Worm (Caenorhabditis elegans): ENCODE data around the gene F42C5.4.

The F42C5.4 gene

ce11 chrIV:7287474-7287873, 4.5 kb downstream of the F42C5.4 start, which contains the start of gene F42C5.3:
Gene F42C5.3 (minus strand): TSS chrIV:7287574.
- TF ChIP-seq lin-13 (GFP tag; optimal IDR thresholded peaks at IDR 0.05) = no peak
- TF ChIP-seq elt-1 (tag; optimal IDR thresholded peaks at IDR 0.05) = no peak
- TF ChIP-seq nhr-21 (tag; optimal IDR thresholded peaks at IDR 0.05) = no peak
- TF ChIP-seq ceh-82 (tag; optimal IDR thresholded peaks at IDR 0.05) = no peak
- no peak for TF ChIP-seq mdl-1 (tag; optimal IDR thresholded peaks at IDR 0.05)
- TF ChIP-seq ZK546.5 (tag; optimal IDR thresholded peaks at IDR 0.05) = no peak
- no peak for TF ChIP-seq fos-1 (tag; optimal IDR thresholded peaks at IDR 0.05)
- no peak for TF ChIP-seq egl-27 (tag; optimal IDR thresholded peaks at IDR 0.05)
- no peak for TF ChIP-seq sma-9 (GFP tag; optimal IDR thresholded peaks at IDR 0.05)
- no peak for TF ChIP-seq sma-9 (tag; optimal IDR thresholded peaks at IDR 0.05)
- TF ChIP-seq nhr-10 (tag; optimal IDR thresholded peaks at IDR 0.05) = no peak
- TF ChIP-seq sma-3 (GFP tag; optimal IDR thresholded peaks at IDR 0.05) = no peak
- TF ChIP-seq lin-39 (tag; optimal IDR thresholded peaks at IDR 0.05) = no peak
- TF ChIP-seq mbf-1 (tag; optimal IDR thresholded peaks at IDR 0.05) = no peak
- no peak for TF ChIP-seq aly-2 (tag; optimal IDR thresholded peaks at IDR 0.05)
- TF ChIP-seq ceh-16 (tag; optimal IDR thresholded peaks at IDR 0.05) = no peak
- no peak for TF ChIP-seq unc-39 (tag; optimal IDR thresholded peaks at IDR 0.05)
- no peak for TF ChIP-seq peb-1 (tag; optimal IDR thresholded peaks at IDR 0.05)
- TF ChIP-seq crh-2 (tag; optimal IDR thresholded peaks at IDR 0.05) = no peak

- TF ChIP-seq Y55F3AM.14 (GFP tag; optimal IDR thresholded peaks at IDR 0.05) (no peak), aly-2 (tag; optimal IDR thresholded peaks at IDR 0.05) (no peak), fos-1 (tag; optimal IDR thresholded peaks at IDR 0.05) (peak; percentile 66), lin-39 (tag; optimal IDR thresholded peaks at IDR 0.05) (no peak), skn-1 (tag; optimal IDR thresholded peaks at IDR 0.05) (no peak), zag-1 (tag; optimal IDR thresholded peaks at IDR 0.05) (no peak), ceh-82 (tag; optimal IDR thresholded peaks at IDR 0.05) (no peak), ztf-11 (tag; optimal IDR thresholded peaks at IDR 0.05) (no peak)
Observed at ce11 chrIV:7285839-7286238, 6.1 kb downstream of the F42C5.4 start, which contains the start of gene C06E4.8. Gene C06E4.8 (minus strand): TSS chrIV:7285875.

ce11 chrIV:7282957-7283356, 9.0 kb downstream of the F42C5.4 start, which contains the start of gene C06E4.1:
Gene C06E4.1 (plus strand): TSS chrIV:7283257.
- TF ChIP-seq nhr-237 (tag; optimal IDR thresholded peaks at IDR 0.05) (no peak), peb-1 (tag; optimal IDR thresholded peaks at IDR 0.05) (no peak), ZK546.5 (tag; optimal IDR thresholded peaks at IDR 0.05) (no peak), lin-11 (tag; optimal IDR thresholded peaks at IDR 0.05) (no peak), elt-1 (tag; optimal IDR thresholded peaks at IDR 0.05) (no peak), nhr-77 (tag; optimal IDR thresholded peaks at IDR 0.05) (no peak), gmeb-1 (tag; optimal IDR thresholded peaks at IDR 0.05) (no peak), ztf-1 (GFP tag; conservative IDR thresholded peaks at IDR 0.05) (no peak), zag-1 (tag; optimal IDR thresholded peaks at IDR 0.05) (no peak), nhr-25 (tag; optimal IDR thresholded peaks at IDR 0.05) (no peak), unc-55 (GFP tag; optimal IDR thresholded peaks at IDR 0.05) (no peak), ztf-11 (tag; optimal IDR thresholded peaks at IDR 0.05) (no peak), fos-1 (tag; optimal IDR thresholded peaks at IDR 0.05) (no peak)

- no peak for TF ChIP-seq snpc-4 (tag; optimal IDR thresholded peaks at IDR 0.05)
- no peak for TF ChIP-seq fos-1 (tag; optimal IDR thresholded peaks at IDR 0.05)
- TF ChIP-seq mbf-1 (tag; optimal IDR thresholded peaks at IDR 0.05) = no peak
- no peak for TF ChIP-seq nhr-129 (tag; optimal IDR thresholded peaks at IDR 0.05)
- TF ChIP-seq mab-5 (tag; optimal IDR thresholded peaks at IDR 0.05) = no peak
- no peak for TF ChIP-seq unc-39 (tag; optimal IDR thresholded peaks at IDR 0.05)
- no peak for TF ChIP-seq elt-1 (tag; optimal IDR thresholded peaks at IDR 0.05)
- TF ChIP-seq nhr-11 (tag; optimal IDR thresholded peaks at IDR 0.05) = no peak
- TF ChIP-seq sma-9 (GFP tag; optimal IDR thresholded peaks at IDR 0.05) = no peak
- no peak for TF ChIP-seq sma-9 (tag; optimal IDR thresholded peaks at IDR 0.05)
- no peak for TF ChIP-seq ceh-16 (tag; optimal IDR thresholded peaks at IDR 0.05)
- no peak for TF ChIP-seq blmp-1 (tag; optimal IDR thresholded peaks at IDR 0.05; ENCODE audit: insufficient read depth)
- no peak for TF ChIP-seq ama-1 (optimal IDR thresholded peaks at IDR 0.05)
Observed at ce11 chrIV:7276661-7277060, 15.3 kb downstream of the F42C5.4 start, which contains the start of gene C06E4.2. Gene C06E4.2 (plus strand): TSS chrIV:7276961.
